Worm (Caenorhabditis elegans) whole organism, L3 larva: ENCODE measurements around the gene grl-10.

Source experiments
- R02D3.7 ChIP-seq: fragments of 150-350 bp; optimal IDR thresholded peaks from 2 replicates; lab custom pipeline; 2014; ENCODE audit warnings: missing biosample characterization, missing genetic modification characterization
- ZK546.5 ChIP-seq: sonication (generic microtip); optimal IDR thresholded peaks from 2 replicates; lab custom pipeline; 2017; ENCODE audit warnings: missing biosample characterization, missing genetic modification characterization
- aly-2 ChIP-seq: fragments of 150-350 bp; optimal IDR thresholded peaks from 2 replicates; lab custom pipeline; 2014; ENCODE audit warnings: missing biosample characterization, missing genetic modification characterization
- ama-1 ChIP-seq: fragments of 150-350 bp; optimal IDR thresholded peaks from 2 replicates; lab custom pipeline; 2018
- ceh-16 ChIP-seq: sonication (generic microtip); optimal IDR thresholded peaks from 2 replicates; lab custom pipeline; 2017; ENCODE audit warnings: missing biosample characterization, missing genetic modification characterization
- ceh-28 ChIP-seq: fragments of 150-350 bp; optimal IDR thresholded peaks from 2 replicates; lab custom pipeline; 2014; ENCODE audit warnings: missing biosample characterization, missing genetic modification reagents, missing genetic modification characterization
- ceh-82 ChIP-seq: fragments of 150-350 bp; optimal IDR thresholded peaks from 2 replicates; lab custom pipeline; 2014; ENCODE audit warnings: missing biosample characterization, missing genetic modification characterization
- ceh-9 ChIP-seq: sonication (generic microtip); optimal IDR thresholded peaks from 2 replicates; lab custom pipeline; 2018; ENCODE audit warnings: missing biosample characterization, missing genetic modification characterization
- daf-12 ChIP-seq: fragments of 150-350 bp; optimal IDR thresholded peaks from 2 replicates; lab custom pipeline; 2014; ENCODE audit warnings: missing biosample characterization, missing genetic modification reagents, missing genetic modification characterization
- egl-27 ChIP-seq: sonication (generic microtip); optimal IDR thresholded peaks from 4 replicates; lab custom pipeline; 2017; ENCODE audit warnings: missing biosample characterization, missing genetic modification reagents, missing genetic modification characterization
- egl-5 ChIP-seq: fragments of 150-350 bp; optimal IDR thresholded peaks from 2 replicates; lab custom pipeline; 2017; ENCODE audit warnings: missing biosample characterization, missing genetic modification reagents, missing genetic modification characterization, inconsistent platforms
- elt-1 ChIP-seq: fragments of 150-350 bp; optimal IDR thresholded peaks from 2 replicates; lab custom pipeline; 2014; ENCODE audit warnings: missing biosample characterization, missing genetic modification characterization
- elt-2 ChIP-seq: sonication (generic microtip); optimal IDR thresholded peaks from 2 replicates; lab custom pipeline; 2016; ENCODE audit warnings: missing genetic modification reagents, mild to moderate bottlenecking, missing genetic modification characterization, missing compliant biosample characterization
- elt-3 ChIP-seq, 3 experiments: fragments of 150-350 bp in 1 of 3; sonication (generic microtip) in 2 of 3; optimal IDR thresholded peaks; 2 replicates in 2 of 3; 4 replicates in 1 of 3; lab custom pipeline; 2014 to 2017; ENCODE audit warnings: missing biosample characterization in 3 of 3, missing genetic modification characterization in 3 of 3
- eor-1 ChIP-seq, 2 experiments: fragments of 150-350 bp; optimal IDR thresholded peaks; 2 replicates each; lab custom pipeline; 2014 to 2018; ENCODE audit warnings: missing biosample characterization in 2 of 2, missing genetic modification characterization in 2 of 2
- fkh-10 ChIP-seq: sonication (generic microtip); optimal IDR thresholded peaks from 2 replicates; lab custom pipeline; 2017; ENCODE audit warnings: missing biosample characterization, missing genetic modification reagents, missing genetic modification characterization
- fkh-2 ChIP-seq: fragments of 150-350 bp; optimal IDR thresholded peaks from 2 replicates; lab custom pipeline; 2014; ENCODE audit warnings: missing biosample characterization, missing genetic modification reagents, missing genetic modification characterization
- fos-1 ChIP-seq: fragments of 150-350 bp; optimal IDR thresholded peaks from 2 replicates; lab custom pipeline; 2014; ENCODE audit warnings: missing biosample characterization, missing genetic modification characterization
- hmg-11 ChIP-seq: sonication (generic microtip); optimal IDR thresholded peaks from 2 replicates; lab custom pipeline; 2016; ENCODE audit warnings: missing genetic modification characterization, missing compliant biosample characterization
- jun-1 ChIP-seq: fragments of 150-350 bp; optimal IDR thresholded peaks from 2 replicates; lab custom pipeline; 2014; ENCODE audit warnings: missing biosample characterization, missing genetic modification reagents, missing genetic modification characterization
- lin-15B ChIP-seq: fragments of 150-350 bp; optimal IDR thresholded peaks from 2 replicates; lab custom pipeline; 2014; ENCODE audit warnings: missing biosample characterization, missing genetic modification characterization
- lin-39 ChIP-seq: fragments of 150-350 bp; optimal IDR thresholded peaks from 2 replicates; lab custom pipeline; 2018; ENCODE audit warnings: missing biosample characterization, missing genetic modification reagents, missing genetic modification characterization
- lsy-12 ChIP-seq: sonication (generic microtip); optimal IDR thresholded peaks from 2 replicates; lab custom pipeline; 2016; ENCODE audit warnings: mild to moderate bottlenecking, missing genetic modification characterization, missing compliant biosample characterization
- mdl-1 ChIP-seq: fragments of 150-350 bp; optimal IDR thresholded peaks from 2 replicates; lab custom pipeline; 2014; ENCODE audit warnings: missing biosample characterization, missing genetic modification characterization
- mml-1 ChIP-seq: fragments of 150-350 bp; sonication (generic microtip); optimal IDR thresholded peaks from 3 replicates; lab custom pipeline; 2014; ENCODE audit warnings: missing biosample characterization, missing genetic modification characterization
- nfya-1 ChIP-seq: sonication (generic microtip); optimal IDR thresholded peaks from 2 replicates; lab custom pipeline; 2017; ENCODE audit warnings: missing genetic modification characterization, mild to moderate bottlenecking, missing compliant biosample characterization, antibody characterized with exemption, moderate library complexity; ENCODE audit not compliant: insufficient read depth
- nhr-11 ChIP-seq: fragments of 150-350 bp; optimal IDR thresholded peaks from 2 replicates; lab custom pipeline; 2014; ENCODE audit warnings: missing biosample characterization, missing genetic modification characterization
- nhr-12 ChIP-seq: fragments of 150-350 bp; optimal IDR thresholded peaks from 2 replicates; lab custom pipeline; 2014; ENCODE audit warnings: missing biosample characterization, missing genetic modification characterization
- nhr-23 ChIP-seq: fragments of 150-350 bp; optimal IDR thresholded peaks from 2 replicates; lab custom pipeline; 2014; ENCODE audit warnings: missing biosample characterization, missing genetic modification reagents, missing genetic modification characterization
- nhr-237 ChIP-seq: fragments of 150-350 bp; optimal IDR thresholded peaks from 2 replicates; lab custom pipeline; 2014; ENCODE audit warnings: missing biosample characterization, missing genetic modification characterization
- nhr-25 ChIP-seq: sonication (generic microtip); optimal IDR thresholded peaks from 2 replicates; lab custom pipeline; 2017; ENCODE audit warnings: missing biosample characterization, missing genetic modification characterization
- nhr-28 ChIP-seq: fragments of 150-350 bp; optimal IDR thresholded peaks from 2 replicates; lab custom pipeline; 2014; ENCODE audit warnings: missing biosample characterization, missing genetic modification characterization
- nhr-43 ChIP-seq: sonication (generic microtip); optimal IDR thresholded peaks from 2 replicates; lab custom pipeline; 2016; ENCODE audit warnings: mild to moderate bottlenecking, missing genetic modification characterization, missing compliant biosample characterization; ENCODE audit not compliant: poor library complexity, severe bottlenecking
- nhr-67 ChIP-seq: fragments of 150-350 bp; optimal IDR thresholded peaks from 2 replicates; lab custom pipeline; 2014; ENCODE audit warnings: missing biosample characterization, missing genetic modification characterization
- nhr-76 ChIP-seq: fragments of 150-350 bp; sonication (generic microtip); optimal IDR thresholded peaks from 5 replicates; lab custom pipeline; 2014; ENCODE audit warnings: missing biosample characterization, missing genetic modification characterization
- nhr-77 ChIP-seq: fragments of 150-350 bp; optimal IDR thresholded peaks from 2 replicates; lab custom pipeline; 2014; ENCODE audit warnings: missing biosample characterization, missing genetic modification characterization
- pha-4 ChIP-seq: fragments of 150-350 bp; optimal IDR thresholded peaks from 2 replicates; lab custom pipeline; 2014; ENCODE audit warnings: missing biosample characterization, missing genetic modification reagents, missing genetic modification characterization
- pqm-1 ChIP-seq: fragments of 150-350 bp; optimal IDR thresholded peaks from 2 replicates; lab custom pipeline; 2017; ENCODE audit warnings: missing biosample characterization, missing genetic modification characterization, inconsistent platforms
- sea-2 ChIP-seq: fragments of 150-350 bp; sonication (generic microtip); optimal IDR thresholded peaks from 4 replicates; lab custom pipeline; 2014; ENCODE audit warnings: missing biosample characterization, missing genetic modification reagents, missing genetic modification characterization
- skn-1 ChIP-seq: fragments of 150-350 bp; optimal IDR thresholded peaks from 2 replicates; lab custom pipeline; 2014; ENCODE audit warnings: missing biosample characterization, missing genetic modification characterization
- snpc-4 ChIP-seq: fragments of 150-350 bp; optimal IDR thresholded peaks from 2 replicates; lab custom pipeline; 2014; ENCODE audit warnings: missing biosample characterization, missing genetic modification characterization
- tbx-2 ChIP-seq: sonication (generic microtip); optimal IDR thresholded peaks from 2 replicates; lab custom pipeline; 2016; ENCODE audit warnings: mild to moderate bottlenecking, missing genetic modification characterization, missing compliant biosample characterization
- unc-39 ChIP-seq: sonication (generic microtip); optimal IDR thresholded peaks from 4 replicates; lab custom pipeline; 2017; ENCODE audit warnings: missing biosample characterization, missing genetic modification characterization
- unc-62 ChIP-seq: fragments of 150-350 bp; sonication (generic microtip); optimal IDR thresholded peaks from 4 replicates; lab custom pipeline; 2014; ENCODE audit warnings: missing biosample characterization, missing genetic modification reagents, missing genetic modification characterization
- zag-1 ChIP-seq: fragments of 150-350 bp; optimal IDR thresholded peaks from 2 replicates; lab custom pipeline; 2014; ENCODE audit warnings: missing biosample characterization, missing genetic modification characterization
- ztf-11 ChIP-seq: fragments of 150-350 bp; optimal IDR thresholded peaks from 2 replicates; lab custom pipeline; 2014; ENCODE audit warnings: missing biosample characterization, missing genetic modification characterization
- ztf-4 ChIP-seq: fragments of 150-350 bp; optimal IDR thresholded peaks from 2 replicates; lab custom pipeline; 2014; ENCODE audit warnings: missing biosample characterization, missing genetic modification characterization

The grl-10 gene

DNA sequence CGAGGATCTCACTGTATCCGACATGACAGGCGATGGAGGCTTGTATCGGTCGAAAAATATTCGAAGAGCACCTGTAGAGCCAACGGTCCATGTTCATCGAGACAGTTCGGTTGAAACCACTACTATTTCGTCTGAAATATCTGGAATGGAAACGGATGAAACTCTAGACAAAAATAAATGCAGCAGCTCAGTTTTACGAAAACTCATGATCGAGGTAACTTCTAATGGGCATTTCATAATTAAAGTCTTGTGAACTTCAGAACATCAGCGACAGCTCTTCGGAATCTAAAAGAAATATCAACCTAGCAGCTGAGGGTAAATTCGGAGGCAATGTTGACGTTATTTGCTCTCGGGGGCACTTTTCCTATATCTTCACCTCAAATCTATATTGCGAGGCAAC is 881 bp downstream of the grl-10 start:
- TF ChIP-seq nhr-43 (tag; lab: Kevin White, UChicago), result peak; percentile 47
- peak; percentile 32 for TF ChIP-seq ama-1
- no peak for TF ChIP-seq ceh-28

DNA sequence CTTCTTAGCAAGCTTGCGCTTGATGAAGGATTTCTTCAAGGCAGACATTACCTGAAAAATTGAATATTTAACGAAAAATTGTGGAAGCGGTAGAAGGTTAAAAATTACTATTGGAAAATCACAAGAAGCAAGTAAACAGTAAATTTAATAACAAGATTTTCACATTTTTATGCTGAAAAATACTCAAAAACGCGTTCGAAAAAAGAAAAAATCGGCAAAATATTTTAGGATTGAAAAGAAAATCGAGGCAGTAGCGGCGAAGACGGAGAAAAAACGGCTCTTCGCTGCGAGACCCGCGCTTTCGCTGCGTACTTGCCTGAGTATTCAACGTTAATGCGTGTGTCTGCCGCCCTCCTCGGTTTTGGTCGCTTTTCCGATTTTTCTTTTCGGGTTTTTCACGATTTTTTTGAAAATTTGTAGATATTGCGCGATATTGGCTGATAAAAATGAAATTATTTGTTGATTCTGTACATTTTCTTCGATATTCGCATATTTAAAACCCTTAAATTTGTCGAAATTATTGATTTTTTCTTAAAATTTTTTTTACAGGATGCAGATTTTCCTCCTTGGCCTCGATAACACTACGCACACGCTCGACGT is 1.8 kb downstream of the grl-10 start, which contains the start of the genes rpl-39 and rps-30:
Gene rpl-39 (minus strand): TSS at position 51 of the 600 bp plus-strand sequence.
Gene rps-30 (plus strand): TSS at position 550 of the 600 bp plus-strand sequence.
- peak; percentile 41 for TF ChIP-seq tbx-2 (tag; lab: Kevin White, UChicago)
- peak; percentile 59 for TF ChIP-seq ama-1
- no peak for TF ChIP-seq ztf-4 (tag; lab: Kevin White, UChicago)
- peak; percentile 66 for TF ChIP-seq jun-1 (tag; lab: Kevin White, UChicago)
- peak; percentile 91 for TF ChIP-seq R02D3.7
- peak; percentile 73 for TF ChIP-seq skn-1
- TF ChIP-seq elt-1 (tag; lab: Kevin White, UChicago), result peak; percentile 25
- no peak for TF ChIP-seq ZK546.5
- peak; percentile 92 for TF ChIP-seq nfya-1 (tag; lab: Kevin White, UChicago)
- TF ChIP-seq nhr-11 (tag; lab: Kevin White, UChicago), result peak; percentile 53
- TF ChIP-seq ceh-28, result peak; percentile 43
- no peak for TF ChIP-seq ceh-9 (tag; lab: Kevin White, UChicago)
- TF ChIP-seq daf-12 (tag; lab: Kevin White, UChicago), result no peak
- TF ChIP-seq nhr-77 (tag; lab: Kevin White, UChicago), result peak; percentile 54
- TF ChIP-seq lin-39, result peak; percentile 93
- TF ChIP-seq nhr-12 (tag; lab: Kevin White, UChicago), result no peak
- TF ChIP-seq unc-39 (tag; lab: Kevin White, UChicago), result no peak
- peak in 1 of 3 experiments; percentile 77 for TF ChIP-seq elt-3 (tag; optimal IDR thresholded peaks at IDR 0.05; lab: Kevin White, UChicago)
- TF ChIP-seq nhr-67 (tag; lab: Kevin White, UChicago), result no peak
- peak; percentile 69 for TF ChIP-seq pqm-1 (tag; lab: Kevin White, UChicago)
- TF ChIP-seq ceh-16 (tag; lab: Kevin White, UChicago), result no peak
- no peak for TF ChIP-seq sea-2 (GFP tag; lab: Kevin White, UChicago)
- TF ChIP-seq nhr-76 (tag; lab: Kevin White, UChicago), result no peak
- no peak for TF ChIP-seq aly-2 (tag; lab: Kevin White, UChicago)
- peak; percentile 19 for TF ChIP-seq fkh-10 (GFP tag; lab: Kevin White, UChicago)
- TF ChIP-seq nhr-237 (tag; lab: Kevin White, UChicago), result no peak
- TF ChIP-seq fos-1, result no peak
- TF ChIP-seq ceh-82 (tag; lab: Kevin White, UChicago), result peak; percentile 77
- no peak for TF ChIP-seq egl-27
- no peak for TF ChIP-seq egl-5
- TF ChIP-seq nhr-25 (tag; lab: Kevin White, UChicago), result peak; percentile 88
- peak; percentile 91 for TF ChIP-seq lin-15B
- no peak for TF ChIP-seq fkh-2 (tag; lab: Kevin White, UChicago)
- peak; percentile 94 for TF ChIP-seq pha-4 (tag; lab: Kevin White, UChicago)
- no peak for TF ChIP-seq mdl-1 (tag; lab: Kevin White, UChicago)
- no peak for TF ChIP-seq mml-1 (tag; lab: Kevin White, UChicago)
- no peak for TF ChIP-seq ztf-11 (tag; lab: Kevin White, UChicago)
- no peak for TF ChIP-seq eor-1 (tag; optimal IDR thresholded peaks at IDR 0.05; lab: Kevin White, UChicago)
- TF ChIP-seq zag-1 (tag; lab: Kevin White, UChicago), result no peak
- peak; percentile 62 for TF ChIP-seq snpc-4 (tag; lab: Kevin White, UChicago)
- TF ChIP-seq hmg-11 (tag; lab: Kevin White, UChicago), result peak; percentile 89
- TF ChIP-seq nhr-23 (tag; lab: Kevin White, UChicago), result peak; percentile 88
- TF ChIP-seq lsy-12 (tag; lab: Kevin White, UChicago), result peak; percentile 70
- TF ChIP-seq nhr-43 (tag; lab: Kevin White, UChicago), result peak; percentile 49
- no peak for TF ChIP-seq nhr-28 (tag; lab: Kevin White, UChicago)
- TF ChIP-seq elt-2 (tag; lab: Kevin White, UChicago), result peak; percentile 65
- no peak for TF ChIP-seq unc-62 (GFP tag; lab: Kevin White, UChicago)
- TF ChIP-seq, all 47 proteins: peak for 24
